Fruit fly (Drosophila melanogaster) whole organism, embryonic: Measurements from ENCODE around the gene CG17028.

ENCODE experiments used
- Adf1 ChIP-seq: fragments of 200-800 bp; sonication (Bioruptor generic); IDR thresholded peaks from 2 replicates; pipeline ENCODE4 v1.3.6; 2022; ENCODE audit warnings: missing biosample characterization, missing genetic modification characterization
- CG10147 ChIP-seq: fragments of 200-800 bp; sonication (Bioruptor generic); optimal IDR thresholded peaks from 2 replicates; lab custom pipeline; 2019; ENCODE audit warnings: missing biosample characterization, mild to moderate bottlenecking, missing genetic modification characterization, moderate library complexity
- CG10979 ChIP-seq: fragments of 200-800 bp; sonication (Bioruptor generic); optimal IDR thresholded peaks from 2 replicates; lab custom pipeline; 2018; ENCODE audit warnings: missing biosample characterization, mild to moderate bottlenecking, missing genetic modification characterization, moderate library complexity
- CG11723 ChIP-seq: fragments of 200-800 bp; sonication (Bioruptor generic); optimal IDR thresholded peaks from 2 replicates; lab custom pipeline; 2017; ENCODE audit warnings: missing biosample characterization, mild to moderate bottlenecking, missing genetic modification characterization
- CG12391 ChIP-seq: fragments of 200-800 bp; sonication (Bioruptor generic); optimal IDR thresholded peaks from 3 replicates; lab custom pipeline; 2018; ENCODE audit warnings: missing biosample characterization, mild to moderate bottlenecking, missing genetic modification characterization, moderate library complexity
- CG13287 ChIP-seq: fragments of 200-800 bp; sonication (Bioruptor generic); IDR thresholded peaks from 2 replicates; pipeline ENCODE4 v1.3.6; 2022; ENCODE audit warnings: missing biosample characterization, missing genetic modification characterization; ENCODE audit not compliant: partially characterized antibody
- CG13296 ChIP-seq: fragments of 200-800 bp; sonication (Bioruptor generic); optimal IDR thresholded peaks from 3 replicates; lab custom pipeline; 2018; ENCODE audit warnings: missing biosample characterization, mild to moderate bottlenecking, missing genetic modification characterization
- CG14860 ChIP-seq: fragments of 200-800 bp; sonication (Bioruptor generic); IDR thresholded peaks from 3 replicates; pipeline ENCODE4 v1.3.6; 2022; ENCODE audit warnings: missing biosample characterization, missing genetic modification characterization; ENCODE audit not compliant: partially characterized antibody
- CG15696 ChIP-seq: fragments of 200-800 bp; sonication (Bioruptor generic); optimal IDR thresholded peaks from 2 replicates; lab custom pipeline; 2019; ENCODE audit warnings: missing biosample characterization, mild to moderate bottlenecking, missing genetic modification characterization, moderate library complexity
- CG1832 ChIP-seq: fragments of 200-800 bp; sonication (Bioruptor generic); optimal IDR thresholded peaks from 2 replicates; lab custom pipeline; 2017; ENCODE audit warnings: missing biosample characterization, mild to moderate bottlenecking, missing genetic modification characterization, inconsistent platforms
- CG30403 ChIP-seq: fragments of 200-800 bp; sonication (Bioruptor generic); optimal IDR thresholded peaks from 3 replicates; lab custom pipeline; 2016; ENCODE audit warnings: missing biosample characterization, missing genetic modification characterization
- CG31388 ChIP-seq: fragments of 200-800 bp; sonication (Bioruptor generic); optimal IDR thresholded peaks from 2 replicates; lab custom pipeline; 2016; ENCODE audit warnings: missing biosample characterization, missing genetic modification characterization
- CG34224 ChIP-seq: fragments of 200-800 bp; sonication (Bioruptor generic); IDR thresholded peaks from 3 replicates; pipeline ENCODE4 v1.3.6; 2022; ENCODE audit warnings: missing biosample characterization, missing genetic modification characterization; ENCODE audit not compliant: partially characterized antibody
- CG4730 ChIP-seq: fragments of 200-800 bp; sonication (Bioruptor generic); IDR thresholded peaks from 2 replicates; pipeline ENCODE4 v1.3.6; 2022; ENCODE audit warnings: missing biosample characterization, missing genetic modification characterization
- CG5245 ChIP-seq: fragments of 200-800 bp; sonication (Bioruptor generic); optimal IDR thresholded peaks from 3 replicates; lab custom pipeline; 2016; ENCODE audit warnings: missing biosample characterization, missing genetic modification characterization
- CG6683 ChIP-seq: fragments of 200-800 bp; sonication (Bioruptor generic); optimal IDR thresholded peaks from 2 replicates; lab custom pipeline; 2017; ENCODE audit warnings: missing biosample characterization, mild to moderate bottlenecking, missing genetic modification characterization, missing genetic modification reagents
- CG6813 ChIP-seq: fragments of 200-800 bp; sonication (Bioruptor generic); optimal IDR thresholded peaks from 2 replicates; lab custom pipeline; 2017; ENCODE audit warnings: missing biosample characterization, missing genetic modification characterization, mild to moderate bottlenecking, moderate library complexity, missing genetic modification reagents
- CG6854 ChIP-seq: fragments of 200-800 bp; sonication (Bioruptor generic); optimal IDR thresholded peaks from 3 replicates; lab custom pipeline; 2017; ENCODE audit warnings: missing biosample characterization, mild to moderate bottlenecking, missing genetic modification characterization
- CG7987 ChIP-seq: fragments of 200-800 bp; sonication (Bioruptor generic); optimal IDR thresholded peaks from 2 replicates; lab custom pipeline; 2018; ENCODE audit warnings: missing biosample characterization, mild to moderate bottlenecking, missing genetic modification characterization, moderate library complexity
- CG8281 ChIP-seq: fragments of 200-800 bp; sonication (Bioruptor generic); optimal IDR thresholded peaks from 2 replicates; lab custom pipeline; 2018; ENCODE audit warnings: missing biosample characterization, mild to moderate bottlenecking, missing genetic modification characterization, moderate library complexity
- Chrac-16 ChIP-seq: fragments of 200-800 bp; sonication (Bioruptor generic); optimal IDR thresholded peaks from 3 replicates; lab custom pipeline; 2016; ENCODE audit warnings: missing biosample characterization, missing genetic modification characterization
- CrebB ChIP-seq: fragments of 200-800 bp; sonication (Bioruptor generic); optimal IDR thresholded peaks from 3 replicates; lab custom pipeline; 2018; ENCODE audit warnings: missing biosample characterization, mild to moderate bottlenecking, missing genetic modification characterization
- Deaf1 ChIP-seq: fragments of 200-800 bp; optimal IDR thresholded peaks from 3 replicates; lab custom pipeline; 2019; ENCODE audit warnings: missing biosample characterization, mild to moderate bottlenecking, missing genetic modification characterization, moderate library complexity
- Doc2 ChIP-seq: fragments of 200-800 bp; sonication (Bioruptor generic); IDR thresholded peaks from 2 replicates; pipeline ENCODE4 v1.3.6; 2022; ENCODE audit warnings: missing biosample characterization, missing genetic modification characterization
- HLH3B ChIP-seq: fragments of 200-800 bp; sonication (Bioruptor generic); IDR thresholded peaks from 2 replicates; pipeline ENCODE4 v1.3.6; 2022; ENCODE audit warnings: missing biosample characterization, missing genetic modification characterization
- HLHmδ ChIP-seq: fragments of 200-800 bp; sonication (Bioruptor generic); optimal IDR thresholded peaks from 2 replicates; lab custom pipeline; 2018; ENCODE audit warnings: missing biosample characterization, mild to moderate bottlenecking, missing genetic modification characterization, moderate library complexity
- HmgD ChIP-seq: fragments of 200-800 bp; sonication (Bioruptor generic); optimal IDR thresholded peaks from 3 replicates; lab custom pipeline; 2016; ENCODE audit warnings: missing biosample characterization, missing genetic modification characterization
- Meics ChIP-seq: fragments of 200-800 bp; sonication (Bioruptor generic); optimal IDR thresholded peaks from 2 replicates; lab custom pipeline; 2017; ENCODE audit warnings: missing biosample characterization, mild to moderate bottlenecking, missing genetic modification characterization
- Pdp1 ChIP-seq, 2 experiments: fragments of 200-800 bp; sonication (Bioruptor generic); optimal IDR thresholded peaks; 3 replicates each; lab custom pipeline; 2016; ENCODE audit warnings: missing biosample characterization in 2 of 2, missing genetic modification characterization in 2 of 2, mild to moderate bottlenecking in 1 of 2, moderate library complexity in 1 of 2
- Poxn ChIP-seq: fragments of 200-800 bp; sonication (Bioruptor generic); IDR thresholded peaks from 2 replicates; pipeline ENCODE4 v1.3.6; 2022; ENCODE audit warnings: missing biosample characterization, missing genetic modification characterization
- Xrp1 ChIP-seq: fragments of 200-800 bp; sonication (Bioruptor generic); IDR thresholded peaks from 2 replicates; pipeline ENCODE4 v1.3.6; 2022; ENCODE audit warnings: missing biosample characterization, missing genetic modification characterization
- cato ChIP-seq: fragments of 200-800 bp; sonication (Bioruptor generic); optimal IDR thresholded peaks from 2 replicates; lab custom pipeline; 2016; ENCODE audit warnings: missing biosample characterization, missing genetic modification characterization, borderline replicate concordance
- chm ChIP-seq: fragments of 200-800 bp; sonication (Bioruptor generic); IDR thresholded peaks from 2 replicates; pipeline ENCODE4 v1.3.6; 2022; ENCODE audit warnings: missing biosample characterization, missing genetic modification characterization
- crp ChIP-seq, 2 experiments: fragments of 200-800 bp; sonication (Bioruptor generic); optimal IDR thresholded peaks; 2 replicates in 1 of 2; 3 replicates in 1 of 2; lab custom pipeline; 2017; ENCODE audit warnings: missing biosample characterization in 2 of 2, missing genetic modification characterization in 2 of 2, mild to moderate bottlenecking in 1 of 2, moderate library complexity in 1 of 2
- da ChIP-seq: fragments of 200-800 bp; sonication (Bioruptor generic); optimal IDR thresholded peaks from 2 replicates; lab custom pipeline; 2016; ENCODE audit warnings: missing biosample characterization, missing genetic modification characterization
- esg ChIP-seq: fragments of 200-800 bp; sonication (Bioruptor generic); conservative IDR thresholded peaks from 2 replicates; pipeline ENCODE4 v1.3.6; 2022; ENCODE audit warnings: missing biosample characterization, missing genetic modification characterization
- exex ChIP-seq: fragments of 200-800 bp; sonication (Bioruptor generic); optimal IDR thresholded peaks from 4 replicates; lab custom pipeline; 2018; ENCODE audit warnings: missing biosample characterization, mild to moderate bottlenecking, missing genetic modification characterization, moderate library complexity
- eyg ChIP-seq: fragments of 200-800 bp; sonication (Bioruptor generic); optimal IDR thresholded peaks from 3 replicates; lab custom pipeline; 2016; ENCODE audit warnings: missing biosample characterization, missing genetic modification characterization
- gem ChIP-seq: fragments of 200-800 bp; sonication (Bioruptor generic); optimal IDR thresholded peaks from 2 replicates; lab custom pipeline; 2019; ENCODE audit warnings: missing biosample characterization, mild to moderate bottlenecking, missing genetic modification characterization, moderate library complexity
- jing ChIP-seq: fragments of 200-800 bp; sonication (Bioruptor generic); optimal IDR thresholded peaks from 2 replicates; lab custom pipeline; 2018; ENCODE audit warnings: missing biosample characterization, mild to moderate bottlenecking, missing genetic modification characterization
- jumu ChIP-seq: fragments of 200-800 bp; sonication (Bioruptor generic); optimal IDR thresholded peaks from 3 replicates; lab custom pipeline; 2016; ENCODE audit warnings: missing biosample characterization, missing genetic modification characterization
- nmo ChIP-seq: fragments of 200-800 bp; sonication (Bioruptor generic); optimal IDR thresholded peaks from 2 replicates; lab custom pipeline; 2018; ENCODE audit warnings: missing biosample characterization, mild to moderate bottlenecking, missing genetic modification characterization, moderate library complexity
- nom ChIP-seq: fragments of 200-800 bp; sonication (Bioruptor generic); optimal IDR thresholded peaks from 2 replicates; lab custom pipeline; 2017; ENCODE audit warnings: missing biosample characterization, missing genetic modification characterization, mild to moderate bottlenecking, moderate library complexity, missing genetic modification reagents
- pum ChIP-seq: fragments of 200-800 bp; sonication (Bioruptor generic); optimal IDR thresholded peaks from 2 replicates; lab custom pipeline; 2016; ENCODE audit warnings: missing biosample characterization, missing genetic modification characterization
- seq ChIP-seq: fragments of 200-800 bp; sonication (Bioruptor generic); IDR thresholded peaks from 2 replicates; pipeline ENCODE4 v1.3.6; 2022; ENCODE audit warnings: missing biosample characterization, missing genetic modification characterization
- ssp ChIP-seq: fragments of 200-800 bp; sonication (Bioruptor generic); IDR thresholded peaks from 2 replicates; pipeline ENCODE4 v1.3.6; 2022; ENCODE audit warnings: missing biosample characterization, missing genetic modification characterization
- vfl ChIP-seq: fragments of 200-800 bp; sonication (Bioruptor generic); optimal IDR thresholded peaks from 2 replicates; lab custom pipeline; 2016; ENCODE audit warnings: missing biosample characterization, missing genetic modification characterization
- wdn ChIP-seq: fragments of 200-800 bp; sonication (Bioruptor generic); IDR thresholded peaks from 2 replicates; pipeline ENCODE4 v1.3.6; 2022; ENCODE audit warnings: missing biosample characterization, missing genetic modification characterization

The CG17028 gene

DNA sequence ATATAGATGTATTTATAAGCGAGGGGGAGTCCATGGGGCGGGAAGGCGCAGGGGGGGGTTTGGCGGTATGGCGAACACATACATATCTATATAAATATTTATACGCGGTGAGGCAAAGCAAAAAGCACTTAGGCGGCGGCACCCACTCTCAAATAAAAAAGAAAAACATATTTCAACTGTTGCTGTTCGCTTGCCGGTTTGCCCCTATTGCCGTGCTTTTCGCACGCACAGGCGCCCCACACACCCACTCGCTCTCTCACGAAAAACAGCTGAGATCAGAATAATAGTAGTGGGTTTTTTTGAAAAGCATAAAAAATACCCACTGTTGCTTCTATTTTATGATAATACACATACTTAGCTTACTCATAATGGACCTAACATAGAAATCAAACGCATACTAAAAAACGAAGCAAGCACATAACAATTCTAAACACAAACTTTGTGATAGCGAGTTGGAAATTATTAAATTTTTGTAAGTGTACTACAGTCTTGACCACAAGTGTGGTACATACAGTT, 22.9 kb downstream of the CG17028 start:
- TF ChIP-seq CG14860 (GFP tag; lab: Robert Waterston, UW) (no peak), HLHmδ (GFP tag; lab: Kevin White, UChicago) (no peak), CG13296 (GFP tag; lab: Kevin White, UChicago) (peak; percentile 88), CG7987 (no peak), CG6683 (GFP tag; lab: Kevin White, UChicago) (peak; percentile 5), CG10147 (GFP tag; lab: Kevin White, UChicago) (peak; percentile 74), Doc2 (GFP tag; lab: Robert Waterston, UW) (no peak), CG10979 (tag; lab: Kevin White, UChicago) (peak; percentile 10), nom (GFP tag; lab: Kevin White, UChicago) (no peak), CG12391 (tag; lab: Kevin White, UChicago) (peak; percentile 72), Meics (GFP tag; lab: Kevin White, UChicago) (peak; percentile 84), vfl (GFP tag; lab: Kevin White, UChicago) (peak; percentile 65), pum (peak; percentile 63), cato (GFP tag; lab: Kevin White, UChicago) (peak; percentile 19), CG31388 (GFP tag; lab: Kevin White, UChicago) (no peak), crp (GFP tag; optimal IDR thresholded peaks at IDR 0.05; lab: Kevin White, UChicago) (peak in 1 of 2 experiments; percentile 59), CG13287 (GFP tag; lab: Robert Waterston, UW) (no peak), CG6813 (GFP tag; lab: Kevin White, UChicago) (peak; percentile 31), Deaf1 (tag; lab: Kevin White, UChicago) (peak; percentile 52), HmgD (GFP tag; lab: Kevin White, UChicago) (peak; percentile 72), eyg (GFP tag; lab: Kevin White, UChicago) (peak; percentile 70), CG6854 (GFP tag; lab: Kevin White, UChicago) (peak; percentile 69), Adf1 (GFP tag; lab: Robert Waterston, UW) (peak; percentile 60; the same call in 1 of the 2 replicates), HLH3B (GFP tag; lab: Robert Waterston, UW) (0 out of 2 replicates have a peak, but pooled peaks have one; percentile 36), CG34224 (GFP tag; lab: Robert Waterston, UW) (peak; percentile 47; the same call in 1 of the 3 replicates), Xrp1 (GFP tag; lab: Robert Waterston, UW) (peak; percentile 46; the same call in 1 of the 2 replicates), jing (GFP tag; lab: Kevin White, UChicago) (peak; percentile 45), CG11723 (GFP tag; lab: Kevin White, UChicago) (peak; percentile 26), Pdp1 (GFP tag; optimal IDR thresholded peaks at IDR 0.05; lab: Kevin White, UChicago) (peak; percentile 73 to 78), exex (tag; lab: Kevin White, UChicago) (peak; percentile 63), jumu (peak; percentile 56), seq (GFP tag; lab: Robert Waterston, UW) (peak; percentile 62), esg (GFP tag; lab: Robert Waterston, UW) (peak; percentile 60; the same call in 1 of the 2 replicates), CG4730 (GFP tag; lab: Robert Waterston, UW) (peak; percentile 46; the same call in 1 of the 2 replicates), wdn (GFP tag; lab: Robert Waterston, UW) (peak; percentile 38; the same call in 1 of the 2 replicates), CG8281 (tag; lab: Kevin White, UChicago) (peak; percentile 68), CG30403 (GFP tag; lab: Kevin White, UChicago) (peak; percentile 83), CrebB (tag; lab: Kevin White, UChicago) (peak; percentile 72), CG5245 (GFP tag; lab: Kevin White, UChicago) (peak; percentile 34), da (peak; percentile 50), CG15696 (tag; lab: Kevin White, UChicago) (peak; percentile 13), CG1832 (GFP tag; lab: Kevin White, UChicago) (peak; percentile 59), gem (tag; lab: Kevin White, UChicago) (peak; percentile 88), ssp (GFP tag; lab: Robert Waterston, UW) (0 out of 2 replicates have a peak, but pooled peaks have one; percentile 27), Chrac-16 (GFP tag; lab: Kevin White, UChicago) (peak; percentile 75), nmo (GFP tag; lab: Kevin White, UChicago) (peak; percentile 77), chm (GFP tag; lab: Robert Waterston, UW) (peak; percentile 32; the same call in 1 of the 2 replicates), Poxn (GFP tag; lab: Robert Waterston, UW) (peak; percentile 31; the same call in 1 of the 2 replicates)
